Fruit fly (Drosophila melanogaster) whole organism, prepupa: ENCODE measurements around the gene eEF1gamma.

ENCODE experiments used
- Blimp-1 ChIP-seq: fragments of 200-800 bp; sonication (Bioruptor generic); optimal IDR thresholded peaks from 3 replicates; lab custom pipeline; 2017; ENCODE audit warnings: missing biosample characterization, missing genetic modification characterization, mild to moderate bottlenecking, moderate library complexity, missing genetic modification reagents
- CG10631 ChIP-seq: fragments of 200-800 bp; sonication (Bioruptor generic); optimal IDR thresholded peaks from 2 replicates; lab custom pipeline; 2016; ENCODE audit warnings: missing biosample characterization, missing genetic modification characterization
- CG10669 ChIP-seq: fragments of 200-800 bp; sonication (Bioruptor generic); optimal IDR thresholded peaks from 3 replicates; lab custom pipeline; 2018; ENCODE audit warnings: missing biosample characterization, mild to moderate bottlenecking, missing genetic modification characterization, moderate library complexity
- CG11294 ChIP-seq: fragments of 200-800 bp; sonication (Bioruptor generic); IDR thresholded peaks from 2 replicates; pipeline ENCODE4 v1.3.6; 2022; ENCODE audit warnings: missing biosample characterization, missing genetic modification characterization
- CG11762 ChIP-seq: fragments of 200-800 bp; sonication (Bioruptor generic); optimal IDR thresholded peaks from 3 replicates; lab custom pipeline; 2016; ENCODE audit warnings: missing biosample characterization, missing genetic modification characterization; ENCODE audit not compliant: insufficient read depth
- CG11902 ChIP-seq: fragments of 200-800 bp; sonication (Bioruptor generic); optimal IDR thresholded peaks from 3 replicates; lab custom pipeline; 2016; ENCODE audit warnings: missing biosample characterization, missing genetic modification characterization
- CG15336 ChIP-seq: fragments of 200-800 bp; sonication (Bioruptor generic); IDR thresholded peaks from 2 replicates; pipeline ENCODE4 v1.3.6; 2022; ENCODE audit warnings: missing biosample characterization, missing genetic modification characterization
- CG1621 ChIP-seq: fragments of 200-800 bp; sonication (Bioruptor generic); optimal IDR thresholded peaks from 3 replicates; lab custom pipeline; 2018; ENCODE audit warnings: missing biosample characterization, mild to moderate bottlenecking, missing genetic modification characterization
- CG3032 ChIP-seq: fragments of 200-800 bp; optimal IDR thresholded peaks from 2 replicates; lab custom pipeline; 2019; ENCODE audit warnings: missing biosample characterization, mild to moderate bottlenecking, missing genetic modification characterization, moderate library complexity
- CG32006 ChIP-seq: fragments of 200-800 bp; sonication (Bioruptor generic); optimal IDR thresholded peaks from 3 replicates; lab custom pipeline; 2017; ENCODE audit warnings: missing biosample characterization, mild to moderate bottlenecking, missing genetic modification characterization
- CG34406 ChIP-seq: fragments of 200-800 bp; sonication (Bioruptor generic); optimal IDR thresholded peaks from 3 replicates; lab custom pipeline; 2016; ENCODE audit warnings: missing biosample characterization, missing genetic modification characterization
- CG3919 ChIP-seq: fragments of 200-800 bp; sonication (Bioruptor generic); optimal IDR thresholded peaks from 3 replicates; lab custom pipeline; 2016; ENCODE audit warnings: missing biosample characterization, missing genetic modification characterization
- CG6163 ChIP-seq: fragments of 200-800 bp; sonication (Bioruptor generic); IDR thresholded peaks from 3 replicates; pipeline ENCODE4 v1.3.6; 2022; ENCODE audit warnings: missing biosample characterization, missing genetic modification characterization
- CG6276 ChIP-seq: fragments of 200-800 bp; sonication (Bioruptor generic); optimal IDR thresholded peaks from 2 replicates; lab custom pipeline; 2017; ENCODE audit warnings: missing biosample characterization, mild to moderate bottlenecking, missing genetic modification characterization
- CG6808 ChIP-seq: fragments of 200-800 bp; sonication (Bioruptor generic); optimal IDR thresholded peaks from 3 replicates; lab custom pipeline; 2017; ENCODE audit warnings: missing biosample characterization, missing genetic modification characterization, mild to moderate bottlenecking, moderate library complexity, missing genetic modification reagents
- CG8119 ChIP-seq: fragments of 200-800 bp; sonication (Bioruptor generic); IDR thresholded peaks from 3 replicates; pipeline ENCODE4 v1.3.6; 2022; ENCODE audit warnings: missing biosample characterization, missing genetic modification characterization
- CG8319 ChIP-seq: fragments of 200-800 bp; sonication (Bioruptor generic); optimal IDR thresholded peaks from 3 replicates; lab custom pipeline; 2016; ENCODE audit warnings: missing biosample characterization, missing genetic modification characterization
- Eip78C ChIP-seq: fragments of 200-800 bp; sonication (Bioruptor generic); peaks from one replicate; lab custom pipeline; 2016; ENCODE audit warnings: missing biosample characterization, missing genetic modification characterization
- Eip93F ChIP-seq: fragments of 200-800 bp; sonication (Bioruptor generic); optimal IDR thresholded peaks from 2 replicates; lab custom pipeline; 2016; ENCODE audit warnings: missing biosample characterization, mild to moderate bottlenecking, missing genetic modification characterization
- Ets21C ChIP-seq: fragments of 200-800 bp; sonication (Bioruptor generic); optimal IDR thresholded peaks from 3 replicates; lab custom pipeline; 2016; ENCODE audit warnings: missing biosample characterization, missing genetic modification characterization
- Ets96B ChIP-seq: fragments of 200-800 bp; optimal IDR thresholded peaks from 2 replicates; lab custom pipeline; 2019; ENCODE audit warnings: missing biosample characterization, mild to moderate bottlenecking, missing genetic modification characterization, moderate library complexity
- Gug ChIP-seq: fragments of 200-800 bp; sonication (Bioruptor generic); IDR thresholded peaks from 2 replicates; pipeline ENCODE4 v1.3.6; 2022; ENCODE audit warnings: missing biosample characterization, missing genetic modification characterization
- Hr38 ChIP-seq: sonication (Bioruptor generic); optimal IDR thresholded peaks from 2 replicates; lab custom pipeline; 2016; ENCODE audit warnings: missing biosample characterization, missing genetic modification characterization
- Hr4 ChIP-seq: fragments of 200-800 bp; sonication (Bioruptor generic); optimal IDR thresholded peaks from 3 replicates; lab custom pipeline; 2016; ENCODE audit warnings: missing biosample characterization, missing genetic modification characterization
- Lpt ChIP-seq: fragments of 200-800 bp; sonication (Bioruptor generic); optimal IDR thresholded peaks from 3 replicates; lab custom pipeline; 2016; ENCODE audit warnings: missing biosample characterization, missing genetic modification characterization
- OdsH ChIP-seq: fragments of 200-800 bp; sonication (Bioruptor generic); optimal IDR thresholded peaks from 3 replicates; lab custom pipeline; 2016; ENCODE audit warnings: missing biosample characterization, missing genetic modification characterization
- Smox ChIP-seq: fragments of 200-800 bp; sonication (Bioruptor generic); optimal IDR thresholded peaks from 3 replicates; lab custom pipeline; 2016; ENCODE audit warnings: missing biosample characterization, missing genetic modification characterization
- Sox14 ChIP-seq: fragments of 200-800 bp; sonication (Bioruptor generic); optimal IDR thresholded peaks from 3 replicates; lab custom pipeline; 2016; ENCODE audit warnings: missing biosample characterization, missing genetic modification characterization
- Sox15 ChIP-seq: fragments of 200-800 bp; sonication (Bioruptor generic); optimal IDR thresholded peaks from 3 replicates; lab custom pipeline; 2016; ENCODE audit warnings: missing biosample characterization, missing genetic modification characterization
- achi ChIP-seq: fragments of 200-800 bp; sonication (Bioruptor generic); optimal IDR thresholded peaks from 3 replicates; lab custom pipeline; 2016; ENCODE audit warnings: missing biosample characterization, missing genetic modification characterization
- acj6 ChIP-seq: fragments of 200-800 bp; sonication (Bioruptor generic); optimal IDR thresholded peaks from 3 replicates; lab custom pipeline; 2016; ENCODE audit warnings: missing biosample characterization, missing genetic modification characterization
- cyc ChIP-seq: fragments of 200-800 bp; sonication (Bioruptor generic); optimal IDR thresholded peaks from 3 replicates; lab custom pipeline; 2016; ENCODE audit warnings: missing biosample characterization, missing genetic modification characterization
- eg ChIP-seq: fragments of 200-800 bp; sonication (Bioruptor generic); IDR thresholded peaks from 3 replicates; pipeline ENCODE4 v1.3.6; 2022; ENCODE audit warnings: missing biosample characterization, missing genetic modification characterization
- fd59A ChIP-seq: fragments of 200-800 bp; sonication (Bioruptor generic); optimal IDR thresholded peaks from 2 replicates; lab custom pipeline; 2017; ENCODE audit warnings: missing biosample characterization, mild to moderate bottlenecking, missing genetic modification characterization, missing genetic modification reagents
- fkh ChIP-seq: fragments of 200-800 bp; sonication (Bioruptor generic); optimal IDR thresholded peaks from 3 replicates; lab custom pipeline; 2017; ENCODE audit warnings: missing biosample characterization, mild to moderate bottlenecking, missing genetic modification characterization, moderate library complexity
- lz ChIP-seq: fragments of 200-800 bp; sonication (Bioruptor generic); optimal IDR thresholded peaks from 3 replicates; lab custom pipeline; 2016; ENCODE audit warnings: missing biosample characterization, missing genetic modification characterization
- net ChIP-seq: fragments of 200-800 bp; sonication (Bioruptor generic); optimal IDR thresholded peaks from 3 replicates; lab custom pipeline; 2016; ENCODE audit warnings: missing biosample characterization, missing genetic modification characterization
- pdm3 ChIP-seq: fragments of 200-800 bp; sonication (Bioruptor generic); optimal IDR thresholded peaks from 3 replicates; lab custom pipeline; 2016; ENCODE audit warnings: missing biosample characterization, missing genetic modification characterization
- spab ChIP-seq: fragments of 200-800 bp; sonication (Bioruptor generic); optimal IDR thresholded peaks from 2 replicates; lab custom pipeline; 2017; ENCODE audit warnings: missing biosample characterization, mild to moderate bottlenecking, missing genetic modification characterization, missing genetic modification reagents
- svp ChIP-seq: fragments of 200-800 bp; sonication (Bioruptor generic); peaks from one replicate; lab custom pipeline; 2016; ENCODE audit warnings: missing biosample characterization, missing genetic modification characterization
- vri ChIP-seq: fragments of 200-800 bp; sonication (Bioruptor generic); optimal IDR thresholded peaks from 3 replicates; lab custom pipeline; 2016; ENCODE audit warnings: missing biosample characterization, mild to moderate bottlenecking, missing genetic modification characterization

eEF1gamma gene

DNA sequence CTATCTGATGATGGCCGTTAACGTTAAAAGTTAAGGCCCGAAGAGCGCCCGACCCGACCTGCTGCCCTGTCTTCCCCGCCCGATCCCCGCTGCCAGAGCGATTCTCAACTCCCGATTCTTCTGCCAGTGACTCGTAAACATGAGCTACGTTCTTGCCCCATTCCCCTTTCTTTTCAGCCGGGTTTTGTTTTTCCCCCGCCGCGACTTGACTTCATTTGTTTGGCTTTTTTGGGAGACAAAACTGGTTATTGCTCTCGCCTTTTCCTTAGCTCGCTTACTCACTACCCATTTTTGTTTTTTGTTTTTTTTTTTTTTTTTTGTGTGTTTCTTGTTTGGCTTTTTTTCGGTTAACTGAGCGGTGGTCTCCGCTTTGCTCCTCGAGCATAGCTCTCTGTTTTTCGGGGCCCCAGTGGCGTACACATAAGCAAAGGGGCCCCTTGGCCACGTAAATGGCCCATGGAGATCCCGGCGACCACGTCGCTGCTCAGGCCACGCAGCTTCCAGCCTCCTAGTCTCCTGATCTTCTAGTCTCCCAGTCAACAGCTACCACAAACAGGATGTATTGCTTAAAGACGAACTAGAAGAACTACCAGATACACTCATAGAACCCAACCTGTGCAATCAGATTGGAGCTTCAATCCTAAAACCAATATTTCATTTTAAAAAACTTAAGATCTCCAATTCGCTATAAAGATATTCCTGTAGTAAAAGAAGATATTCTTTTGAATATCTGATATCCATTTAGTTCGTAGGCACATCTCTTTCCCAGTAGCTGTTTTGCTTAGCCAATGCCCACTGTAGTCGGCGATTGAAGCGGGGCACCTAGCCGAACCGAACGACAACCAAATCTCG lies 9.2 kb upstream of the eEF1gamma start (continued):
- TF ChIP-seq svp (peak; percentile 72), Eip78C (peak; percentile 82), CG3032 (tag; lab: Kevin White, UChicago) (peak; percentile 60), CG8119 (GFP tag; lab: Robert Waterston, UW) (peak; percentile 88), Sox15 (peak; percentile 48), fkh (peak; percentile 15), fd59A (GFP tag; lab: Kevin White, UChicago) (peak; percentile 77), Gug (GFP tag; lab: Robert Waterston, UW) (peak; percentile 61), CG6808 (peak; percentile 75), CG10669 (peak; percentile 62), Hr38 (GFP tag; lab: Kevin White, UChicago) (peak; percentile 14), cyc (peak; percentile 23), spab (GFP tag; lab: Kevin White, UChicago) (peak; percentile 63), CG11294 (peak; percentile 71; the same call in 1 of the 2 replicates), CG8319 (GFP tag; lab: Kevin White, UChicago) (peak; percentile 1), OdsH (peak; percentile 75), Smox (GFP tag; lab: Kevin White, UChicago) (no peak), Sox14 (GFP tag; lab: Kevin White, UChicago) (peak; percentile 56), CG32006 (GFP tag; lab: Kevin White, UChicago) (peak; percentile 90), CG10631 (GFP tag; lab: Kevin White, UChicago) (peak; percentile 78), vri (peak; percentile 56), CG6276 (peak; percentile 87), CG11902 (GFP tag; lab: Kevin White, UChicago) (no peak), lz (GFP tag; lab: Kevin White, UChicago) (peak; percentile 32), CG34406 (GFP tag; lab: Kevin White, UChicago) (peak; percentile 59), Lpt (GFP tag; lab: Kevin White, UChicago) (peak; percentile 71), Blimp-1 (GFP tag; lab: Kevin White, UChicago) (peak; percentile 33), net (GFP tag; lab: Kevin White, UChicago) (peak; percentile 74), pdm3 (peak; percentile 81), CG3919 (peak; percentile 55)

dm6 chr3R:29211702-29212101 lies 8.3 kb upstream of the eEF1gamma start:
- TF ChIP-seq CG10631 (GFP tag; lab: Kevin White, UChicago) (peak; percentile 41), CG11762 (GFP tag; lab: Kevin White, UChicago) (peak; percentile 35), CG8319 (GFP tag; lab: Kevin White, UChicago) (no peak), CG1621 (tag; lab: Kevin White, UChicago) (no peak), CG8119 (GFP tag; lab: Robert Waterston, UW) (peak; percentile 56), OdsH (peak; percentile 11), achi (GFP tag; lab: Kevin White, UChicago) (peak; percentile 52), Eip78C (peak; percentile 67), Sox14 (GFP tag; lab: Kevin White, UChicago) (peak; percentile 47), spab (GFP tag; lab: Kevin White, UChicago) (no peak), Lpt (GFP tag; lab: Kevin White, UChicago) (peak; percentile 37), Eip93F (no peak), acj6 (no peak), CG32006 (GFP tag; lab: Kevin White, UChicago) (peak; percentile 58), CG15336 (GFP tag; lab: Robert Waterston, UW) (peak; percentile 35), CG3919 (peak; percentile 44), eg (peak; percentile 54; the same call in 1 of the 3 replicates), svp (peak; percentile 21), CG6163 (GFP tag; lab: Robert Waterston, UW) (0 out of 3 replicates have a peak, but pooled peaks have one; percentile 31), CG6276 (peak; percentile 63), Hr4 (GFP tag; lab: Kevin White, UChicago) (peak; percentile 23), Gug (GFP tag; lab: Robert Waterston, UW) (peak; percentile 37; the same call in 1 of the 2 replicates), lz (GFP tag; lab: Kevin White, UChicago) (no peak), Ets96B (peak; percentile 12), CG11902 (GFP tag; lab: Kevin White, UChicago) (no peak), CG3032 (tag; lab: Kevin White, UChicago) (peak; percentile 5), Ets21C (GFP tag; lab: Kevin White, UChicago) (no peak)
